Fruit fly (Drosophila melanogaster): ENCODE measurements around the gene Diedel.

Diedel gene

dm6 chr3R:29493242-29493944 is at the start of gene Diedel, which contains the start of gene CG2310:
Diedel (plus strand) TSS chr3R:29493852.
CG2310 (minus strand) TSS chr3R:29493518.
- TF ChIP-seq psq (optimal IDR thresholded peaks at IDR 0.05) = no peak
- no peak for TF ChIP-seq Sin3A (optimal IDR thresholded peaks at IDR 0.05)
- no peak for TF ChIP-seq insv (optimal IDR thresholded peaks at IDR 0.05)
- TF ChIP-seq ttk (optimal IDR thresholded peaks at IDR 0.05) = no peak
- no peak for TF ChIP-seq Myc (optimal IDR thresholded peaks at IDR 0.05)
- no peak for TF ChIP-seq h (optimal IDR thresholded peaks at IDR 0.05)

dm6 chr3R:29450333-29450732 is 43.3 kb upstream of the Diedel start:
- TF ChIP-seq insv (optimal IDR thresholded peaks at IDR 0.05) (no peak), Myc (optimal IDR thresholded peaks at IDR 0.05) (no peak), h (optimal IDR thresholded peaks at IDR 0.05) (no peak), psq (optimal IDR thresholded peaks at IDR 0.05) (no peak), Sin3A (optimal IDR thresholded peaks at IDR 0.05) (no peak), ttk (optimal IDR thresholded peaks at IDR 0.05) (no peak)

dm6 chr3R:29457215-29457614 is 36.4 kb upstream of the Diedel start:
- TF ChIP-seq Myc (optimal IDR thresholded peaks at IDR 0.05) (no peak), psq (optimal IDR thresholded peaks at IDR 0.05) (no peak), h (optimal IDR thresholded peaks at IDR 0.05) (no peak), ttk (optimal IDR thresholded peaks at IDR 0.05) (no peak), insv (optimal IDR thresholded peaks at IDR 0.05) (no peak), Sin3A (optimal IDR thresholded peaks at IDR 0.05) (no peak)

- TF ChIP-seq psq (optimal IDR thresholded peaks at IDR 0.05) (no peak), Sin3A (optimal IDR thresholded peaks at IDR 0.05) (no peak), insv (optimal IDR thresholded peaks at IDR 0.05) (no peak), Myc (optimal IDR thresholded peaks at IDR 0.05) (no peak), ttk (optimal IDR thresholded peaks at IDR 0.05) (no peak), h (optimal IDR thresholded peaks at IDR 0.05) (no peak)
Measured at dm6 chr3R:29457779-29458382, 35.8 kb upstream of the Diedel start.

- TF ChIP-seq Sin3A (optimal IDR thresholded peaks at IDR 0.05) = no peak
Measured at dm6 chr3R:29458689-29459136, 34.9 kb upstream of the Diedel start.

- TF ChIP-seq ttk (optimal IDR thresholded peaks at IDR 0.05) (no peak), insv (optimal IDR thresholded peaks at IDR 0.05) (no peak), h (optimal IDR thresholded peaks at IDR 0.05) (no peak), psq (optimal IDR thresholded peaks at IDR 0.05) (no peak), Myc (optimal IDR thresholded peaks at IDR 0.05) (no peak), Sin3A (optimal IDR thresholded peaks at IDR 0.05) (no peak)
Measured at dm6 chr3R:29460225-29460927, 33.3 kb upstream of the Diedel start.

dm6 chr3R:29461069-29461468 is 32.6 kb upstream of the Diedel start:
- TF ChIP-seq psq (optimal IDR thresholded peaks at IDR 0.05) (no peak), ttk (optimal IDR thresholded peaks at IDR 0.05) (no peak), Sin3A (optimal IDR thresholded peaks at IDR 0.05) (no peak), Myc (optimal IDR thresholded peaks at IDR 0.05) (no peak), h (optimal IDR thresholded peaks at IDR 0.05) (no peak), insv (optimal IDR thresholded peaks at IDR 0.05) (no peak)

dm6 chr3R:29461846-29462245 is 31.8 kb upstream of the Diedel start:
- no peak for TF ChIP-seq insv (optimal IDR thresholded peaks at IDR 0.05)
- TF ChIP-seq Sin3A (optimal IDR thresholded peaks at IDR 0.05) = no peak
- TF ChIP-seq ttk (optimal IDR thresholded peaks at IDR 0.05) = no peak
- no peak for TF ChIP-seq h (optimal IDR thresholded peaks at IDR 0.05)
- TF ChIP-seq psq (optimal IDR thresholded peaks at IDR 0.05) = no peak
- no peak for TF ChIP-seq Myc (optimal IDR thresholded peaks at IDR 0.05)

dm6 chr3R:29466759-29467158 is 26.9 kb upstream of the Diedel start:
- no peak for TF ChIP-seq psq (optimal IDR thresholded peaks at IDR 0.05)
- no peak for TF ChIP-seq Myc (optimal IDR thresholded peaks at IDR 0.05)
- no peak for TF ChIP-seq insv (optimal IDR thresholded peaks at IDR 0.05)
- TF ChIP-seq h (optimal IDR thresholded peaks at IDR 0.05) = no peak
- no peak for TF ChIP-seq ttk (optimal IDR thresholded peaks at IDR 0.05)
- TF ChIP-seq Sin3A (optimal IDR thresholded peaks at IDR 0.05) = no peak

dm6 chr3R:29470122-29470521 is 23.5 kb upstream of the Diedel start:
- TF ChIP-seq insv (optimal IDR thresholded peaks at IDR 0.05) = no peak
- TF ChIP-seq psq (optimal IDR thresholded peaks at IDR 0.05) = no peak
- TF ChIP-seq Sin3A (optimal IDR thresholded peaks at IDR 0.05) = no peak
- TF ChIP-seq h (optimal IDR thresholded peaks at IDR 0.05) = no peak
- TF ChIP-seq Myc (optimal IDR thresholded peaks at IDR 0.05) = no peak
- no peak for TF ChIP-seq ttk (optimal IDR thresholded peaks at IDR 0.05)

- no peak for TF ChIP-seq psq (optimal IDR thresholded peaks at IDR 0.05)
- TF ChIP-seq Sin3A (optimal IDR thresholded peaks at IDR 0.05) = no peak
- no peak for TF ChIP-seq Myc (optimal IDR thresholded peaks at IDR 0.05)
- TF ChIP-seq insv (optimal IDR thresholded peaks at IDR 0.05) = no peak
- TF ChIP-seq ttk (optimal IDR thresholded peaks at IDR 0.05) = no peak
- TF ChIP-seq h (optimal IDR thresholded peaks at IDR 0.05) = no peak
Measured at dm6 chr3R:29478952-29479538, 14.6 kb upstream of the Diedel start.

dm6 chr3R:29479922-29480321 is 13.7 kb upstream of the Diedel start:
- TF ChIP-seq Myc (optimal IDR thresholded peaks at IDR 0.05) = no peak
- no peak for TF ChIP-seq h (optimal IDR thresholded peaks at IDR 0.05)
- TF ChIP-seq ttk (optimal IDR thresholded peaks at IDR 0.05) = no peak
- TF ChIP-seq psq (optimal IDR thresholded peaks at IDR 0.05) = no peak
- TF ChIP-seq insv (optimal IDR thresholded peaks at IDR 0.05) = no peak
- TF ChIP-seq Sin3A (optimal IDR thresholded peaks at IDR 0.05) = no peak

All from Kc167 (cell line).